Worm (Caenorhabditis elegans) whole organism, L3 larva: Measurements from ENCODE around the gene trpp-9.

ENCODE experiments used
- ZK546.5 ChIP-seq: sonication (generic microtip); optimal IDR thresholded peaks from 2 replicates; lab custom pipeline; 2017; ENCODE audit warnings: missing biosample characterization, missing genetic modification characterization
- ama-1 ChIP-seq: fragments of 150-350 bp; optimal IDR thresholded peaks from 2 replicates; lab custom pipeline; 2018
- ceh-28 ChIP-seq: fragments of 150-350 bp; optimal IDR thresholded peaks from 2 replicates; lab custom pipeline; 2014; ENCODE audit warnings: missing biosample characterization, missing genetic modification reagents, missing genetic modification characterization
- egl-5 ChIP-seq: fragments of 150-350 bp; optimal IDR thresholded peaks from 2 replicates; lab custom pipeline; 2017; ENCODE audit warnings: missing biosample characterization, missing genetic modification reagents, missing genetic modification characterization, inconsistent platforms
- elt-3 ChIP-seq, 3 experiments: fragments of 150-350 bp in 1 of 3; sonication (generic microtip) in 2 of 3; optimal IDR thresholded peaks; 2 replicates in 2 of 3; 4 replicates in 1 of 3; lab custom pipeline; 2014 to 2017; ENCODE audit warnings: missing biosample characterization in 3 of 3, missing genetic modification characterization in 3 of 3
- lin-39 ChIP-seq: fragments of 150-350 bp; optimal IDR thresholded peaks from 2 replicates; lab custom pipeline; 2018; ENCODE audit warnings: missing biosample characterization, missing genetic modification reagents, missing genetic modification characterization
- nfya-1 ChIP-seq: sonication (generic microtip); optimal IDR thresholded peaks from 2 replicates; lab custom pipeline; 2017; ENCODE audit warnings: missing genetic modification characterization, mild to moderate bottlenecking, missing compliant biosample characterization, antibody characterized with exemption, moderate library complexity; ENCODE audit not compliant: insufficient read depth
- nhr-25 ChIP-seq: sonication (generic microtip); optimal IDR thresholded peaks from 2 replicates; lab custom pipeline; 2017; ENCODE audit warnings: missing biosample characterization, missing genetic modification characterization
- nhr-28 ChIP-seq: fragments of 150-350 bp; optimal IDR thresholded peaks from 2 replicates; lab custom pipeline; 2014; ENCODE audit warnings: missing biosample characterization, missing genetic modification characterization
- nhr-76 ChIP-seq: fragments of 150-350 bp; sonication (generic microtip); optimal IDR thresholded peaks from 5 replicates; lab custom pipeline; 2014; ENCODE audit warnings: missing biosample characterization, missing genetic modification characterization
- nhr-77 ChIP-seq: fragments of 150-350 bp; optimal IDR thresholded peaks from 2 replicates; lab custom pipeline; 2014; ENCODE audit warnings: missing biosample characterization, missing genetic modification characterization
- skn-1 ChIP-seq: fragments of 150-350 bp; optimal IDR thresholded peaks from 2 replicates; lab custom pipeline; 2014; ENCODE audit warnings: missing biosample characterization, missing genetic modification characterization
- ztf-11 ChIP-seq: fragments of 150-350 bp; optimal IDR thresholded peaks from 2 replicates; lab custom pipeline; 2014; ENCODE audit warnings: missing biosample characterization, missing genetic modification characterization

DNA sequence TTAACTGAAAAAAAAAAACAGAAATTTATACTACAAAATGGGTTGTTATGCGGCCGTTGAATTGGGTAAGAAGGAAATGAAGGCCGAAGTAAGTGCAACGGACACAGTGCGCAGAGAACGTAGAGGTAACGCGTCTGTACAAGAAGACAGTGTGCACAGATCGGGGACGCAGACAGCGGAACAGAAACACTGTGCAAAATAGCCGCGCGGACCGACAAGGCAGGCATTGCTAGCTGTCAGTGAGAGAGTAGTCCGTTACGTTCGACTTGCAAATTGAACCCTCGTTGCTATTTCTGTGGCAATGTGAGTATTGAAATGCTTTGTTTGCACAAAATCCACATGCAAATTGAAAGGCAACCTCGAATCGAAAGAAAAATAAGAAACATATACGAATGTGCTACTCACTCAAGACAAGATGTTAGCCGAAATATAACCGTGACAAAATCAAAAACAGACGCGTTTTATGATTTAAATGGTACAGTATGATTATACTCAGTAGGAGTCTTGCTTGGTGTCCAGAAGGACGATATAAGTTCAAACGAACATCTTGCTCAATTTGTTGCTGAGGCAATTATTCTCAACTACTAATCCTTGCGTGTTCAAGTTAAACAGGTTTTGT lies 36.9 kb downstream of the trpp-9 start:
- TF ChIP-seq ztf-11 (tag; lab: Kevin White, UChicago) (no peak), elt-3 (tag; optimal IDR thresholded peaks at IDR 0.05; lab: Kevin White, UChicago) (no peak), nhr-76 (tag; lab: Kevin White, UChicago) (no peak), nhr-25 (no peak), nhr-77 (tag; lab: Kevin White, UChicago) (no peak), skn-1 (tag; lab: Kevin White, UChicago) (no peak), lin-39 (tag; lab: Kevin White, UChicago) (no peak), egl-5 (tag; lab: Kevin White, UChicago) (no peak), nhr-28 (tag; lab: Kevin White, UChicago) (no peak), nfya-1 (tag; lab: Kevin White, UChicago) (no peak), ZK546.5 (tag; lab: Kevin White, UChicago) (no peak), ama-1 (lab: Kevin White, UChicago) (no peak), ceh-28 (tag; lab: Kevin White, UChicago) (no peak)
